Fruit fly (Drosophila melanogaster) S2 (cell line): ENCODE measurements around the gene CG12948.

Experiments
- CG8478 ChIP-seq: fragments of >200 bp; optimal IDR thresholded peaks from 2 replicates; lab custom pipeline; 2018
- CTCF ChIP-seq, 2 experiments: fragments of >200 bp; optimal IDR thresholded peaks; 2 replicates each; lab custom pipeline; 2018

DNA sequence ATGACTTTTGCATAAGTTTGCCTTT, 143 bp upstream of the CG12948 start, which contains the start of gene PpD3:
- TF ChIP-seq CTCF (optimal IDR thresholded peaks at IDR 0.05; lab: Kevin White, UChicago) (no peak), CG8478 (no peak)
